Worm (Caenorhabditis elegans) whole organism, mixed stage, embryonic: Measurements from ENCODE around the gene efn-4.

Experiments used
- M03D4.4 ChIP-seq: sonication (generic microtip); optimal IDR thresholded peaks from 2 replicates; lab custom pipeline; 2017; ENCODE audit warnings: mild to moderate bottlenecking, missing genetic modification characterization, missing compliant biosample characterization
- bed-3 ChIP-seq: fragments of 200-800 bp; sonication (Bioruptor generic); optimal IDR thresholded peaks from 3 replicates; lab custom pipeline; 2018; ENCODE audit warnings: mild to moderate bottlenecking, missing genetic modification characterization, moderate library complexity, missing compliant biosample characterization
- blmp-1 ChIP-seq: fragments of 150-350 bp; optimal IDR thresholded peaks from 2 replicates; lab custom pipeline; 2014; ENCODE audit warnings: missing biosample characterization, missing genetic modification characterization
- ceh-39 ChIP-seq: fragments of 150-350 bp; optimal IDR thresholded peaks from 2 replicates; lab custom pipeline; 2014; ENCODE audit warnings: missing biosample characterization, missing genetic modification characterization
- ceh-43 ChIP-seq: fragments of 200-800 bp; sonication (Bioruptor generic); optimal IDR thresholded peaks from 2 replicates; lab custom pipeline; 2018; ENCODE audit warnings: mild to moderate bottlenecking, missing genetic modification characterization, moderate library complexity, missing compliant biosample characterization
- ceh-83 ChIP-seq: fragments of 200-800 bp; sonication (Bioruptor generic); optimal IDR thresholded peaks from 2 replicates; lab custom pipeline; 2018; ENCODE audit warnings: mild to moderate bottlenecking, missing genetic modification characterization, missing compliant biosample characterization
- ces-1 ChIP-seq: fragments of 150-350 bp; optimal IDR thresholded peaks from 2 replicates; lab custom pipeline; 2014; ENCODE audit warnings: missing biosample characterization, missing genetic modification reagents, missing genetic modification characterization
- cnd-1 ChIP-seq: fragments of 200-800 bp; sonication (Bioruptor generic); optimal IDR thresholded peaks from 2 replicates; lab custom pipeline; 2018; ENCODE audit warnings: mild to moderate bottlenecking, missing genetic modification characterization, missing compliant biosample characterization
- drap-1 ChIP-seq: fragments of 200-800 bp; sonication (Bioruptor generic); optimal IDR thresholded peaks from 3 replicates; lab custom pipeline; 2018; ENCODE audit warnings: mild to moderate bottlenecking, missing genetic modification characterization, missing compliant biosample characterization
- elt-1 ChIP-seq: sonication (generic microtip); optimal IDR thresholded peaks from 2 replicates; lab custom pipeline; 2017; ENCODE audit warnings: missing genetic modification characterization, mild to moderate bottlenecking, missing compliant biosample characterization, antibody characterized with exemption, moderate library complexity, borderline replicate concordance; ENCODE audit not compliant: insufficient read depth
- elt-3 ChIP-seq: fragments of 150-350 bp; optimal IDR thresholded peaks from 2 replicates; lab custom pipeline; 2014; ENCODE audit warnings: missing biosample characterization, missing genetic modification characterization
- flh-1 ChIP-seq: fragments of 200-800 bp; sonication (Bioruptor generic); optimal IDR thresholded peaks from 2 replicates; lab custom pipeline; 2018; ENCODE audit warnings: mild to moderate bottlenecking, missing genetic modification characterization, moderate library complexity, missing compliant biosample characterization
- ham-2 ChIP-seq: fragments of 200-800 bp; sonication (Bioruptor generic); optimal IDR thresholded peaks from 2 replicates; lab custom pipeline; 2018; ENCODE audit warnings: mild to moderate bottlenecking, missing genetic modification characterization, missing compliant biosample characterization
- hlh-1 ChIP-seq: fragments of 150-350 bp; optimal IDR thresholded peaks from 2 replicates; lab custom pipeline; 2014; ENCODE audit warnings: missing biosample characterization, missing genetic modification reagents, missing genetic modification characterization
- lin-13 ChIP-seq: fragments of 150-350 bp; optimal IDR thresholded peaks from 2 replicates; lab custom pipeline; 2014; ENCODE audit warnings: missing biosample characterization, missing genetic modification characterization
- lin-32 ChIP-seq: fragments of 200-800 bp; sonication (Bioruptor generic); optimal IDR thresholded peaks from 2 replicates; lab custom pipeline; 2018; ENCODE audit warnings: mild to moderate bottlenecking, missing genetic modification characterization, missing compliant biosample characterization
- lsy-2 ChIP-seq: fragments of 150-350 bp; optimal IDR thresholded peaks from 2 replicates; lab custom pipeline; 2014; ENCODE audit warnings: missing biosample characterization, missing genetic modification characterization
- mab-5 ChIP-seq: fragments of 150-350 bp; optimal IDR thresholded peaks from 2 replicates; lab custom pipeline; 2014; ENCODE audit warnings: missing biosample characterization, missing genetic modification characterization
- mep-1 ChIP-seq: fragments of 150-350 bp; optimal IDR thresholded peaks from 2 replicates; lab custom pipeline; 2017; ENCODE audit warnings: missing biosample characterization, missing genetic modification reagents, missing genetic modification characterization, inconsistent platforms
- mls-2 ChIP-seq: sonication (generic microtip); optimal IDR thresholded peaks from 2 replicates; lab custom pipeline; 2016; ENCODE audit warnings: mild to moderate bottlenecking, missing genetic modification characterization, moderate library complexity, missing compliant biosample characterization
- nhr-12 ChIP-seq: fragments of 150-350 bp; optimal IDR thresholded peaks from 2 replicates; lab custom pipeline; 2014; ENCODE audit warnings: missing biosample characterization, missing genetic modification characterization
- nhr-2 ChIP-seq: fragments of 150-350 bp; optimal IDR thresholded peaks from 2 replicates; lab custom pipeline; 2014; ENCODE audit warnings: missing biosample characterization, missing genetic modification characterization
- nhr-237 ChIP-seq: fragments of 150-350 bp; optimal IDR thresholded peaks from 2 replicates; lab custom pipeline; 2014; ENCODE audit warnings: missing biosample characterization, missing genetic modification characterization
- nhr-28 ChIP-seq: fragments of 150-350 bp; optimal IDR thresholded peaks from 2 replicates; lab custom pipeline; 2014; ENCODE audit warnings: missing biosample characterization, missing genetic modification characterization
- nhr-76 ChIP-seq: sonication (generic microtip); optimal IDR thresholded peaks from 2 replicates; lab custom pipeline; 2017; ENCODE audit warnings: missing biosample characterization, missing genetic modification characterization
- pha-4 ChIP-seq: fragments of 150-350 bp; optimal IDR thresholded peaks from 2 replicates; lab custom pipeline; 2018; ENCODE audit warnings: missing biosample characterization, missing genetic modification reagents, missing genetic modification characterization
- sem-2 ChIP-seq: fragments of 200-800 bp; sonication (Bioruptor generic); optimal IDR thresholded peaks from 2 replicates; lab custom pipeline; 2018; ENCODE audit warnings: mild to moderate bottlenecking, missing genetic modification characterization, missing compliant biosample characterization
- snpc-4 ChIP-seq: fragments of 150-350 bp; optimal IDR thresholded peaks from 2 replicates; lab custom pipeline; 2014; ENCODE audit warnings: missing biosample characterization, missing genetic modification characterization
- sptf-1 ChIP-seq: sonication (generic microtip); optimal IDR thresholded peaks from 2 replicates; lab custom pipeline; 2017; ENCODE audit warnings: mild to moderate bottlenecking, missing genetic modification characterization, moderate library complexity, missing compliant biosample characterization
- tbx-8 ChIP-seq: fragments of 200-800 bp; sonication (Bioruptor generic); optimal IDR thresholded peaks from 2 replicates; lab custom pipeline; 2018; ENCODE audit warnings: mild to moderate bottlenecking, missing genetic modification characterization, moderate library complexity, missing compliant biosample characterization
- unc-120 ChIP-seq: sonication (generic microtip); optimal IDR thresholded peaks from 2 replicates; lab custom pipeline; 2017; ENCODE audit warnings: missing genetic modification characterization, missing compliant biosample characterization; ENCODE audit not compliant: poor library complexity, severe bottlenecking
- unc-39 ChIP-seq: fragments of 150-350 bp; optimal IDR thresholded peaks from 2 replicates; lab custom pipeline; 2014; ENCODE audit warnings: missing biosample characterization, missing genetic modification characterization
- unc-62 ChIP-seq: fragments of 150-350 bp; optimal IDR thresholded peaks from 2 replicates; lab custom pipeline; 2014; ENCODE audit warnings: missing biosample characterization, missing genetic modification reagents, missing genetic modification characterization
- zip-8 ChIP-seq: fragments of 150-350 bp; optimal IDR thresholded peaks from 2 replicates; lab custom pipeline; 2014; ENCODE audit warnings: missing biosample characterization, missing genetic modification characterization
- ztf-11 ChIP-seq: fragments of 150-350 bp; optimal IDR thresholded peaks from 2 replicates; lab custom pipeline; 2014; ENCODE audit warnings: missing biosample characterization, missing genetic modification characterization

The efn-4 gene

ce11 chrIV:558735-559284, at the start of gene efn-4:
efn-4 (plus strand) TSS chrIV:559234.
- TF ChIP-seq ceh-39 (tag; lab: Kevin White, UChicago): no peak
- TF ChIP-seq blmp-1 (tag; lab: Kevin White, UChicago): no peak
- TF ChIP-seq sptf-1 (tag; lab: Kevin White, UChicago): peak; percentile 30
- TF ChIP-seq flh-1 (GFP tag; lab: Kevin White, UChicago): no peak
- TF ChIP-seq nhr-237 (tag; lab: Kevin White, UChicago): no peak
- TF ChIP-seq unc-39 (tag; lab: Kevin White, UChicago): no peak
- no peak for TF ChIP-seq mab-5
- TF ChIP-seq lin-32 (GFP tag; lab: Kevin White, UChicago): no peak
- TF ChIP-seq hlh-1 (tag; lab: Kevin White, UChicago): no peak
- TF ChIP-seq unc-120 (tag; lab: Kevin White, UChicago): peak; percentile 11
- no peak for TF ChIP-seq zip-8
- no peak for TF ChIP-seq drap-1 (GFP tag; lab: Kevin White, UChicago)
- TF ChIP-seq elt-3 (tag; lab: Kevin White, UChicago): no peak
- TF ChIP-seq M03D4.4 (tag; lab: Kevin White, UChicago): peak; percentile 39
- no peak for TF ChIP-seq mls-2
- no peak for TF ChIP-seq nhr-2 (tag; lab: Kevin White, UChicago)
- no peak for TF ChIP-seq tbx-8 (GFP tag; lab: Kevin White, UChicago)
- no peak for TF ChIP-seq mep-1 (tag; lab: Kevin White, UChicago)
- no peak for TF ChIP-seq lin-13 (tag; lab: Kevin White, UChicago)
- TF ChIP-seq ham-2 (GFP tag; lab: Kevin White, UChicago): no peak

ce11 chrIV:519409-519808, 39.6 kb upstream of the efn-4 start, which contains the start of gene pig-1:
pig-1 (minus strand) TSS chrIV:519457.
- TF ChIP-seq drap-1 (GFP tag; lab: Kevin White, UChicago) (no peak), unc-120 (tag; lab: Kevin White, UChicago) (no peak), mls-2 (no peak), ztf-11 (tag; lab: Kevin White, UChicago) (no peak), nhr-28 (no peak), mep-1 (tag; lab: Kevin White, UChicago) (peak; percentile 56), lin-13 (tag; lab: Kevin White, UChicago) (peak; percentile 67), hlh-1 (tag; lab: Kevin White, UChicago) (no peak), blmp-1 (tag; lab: Kevin White, UChicago) (no peak), bed-3 (GFP tag; lab: Kevin White, UChicago) (no peak), nhr-76 (tag; lab: Kevin White, UChicago) (no peak), pha-4 (tag; lab: Kevin White, UChicago) (peak; percentile 49), lin-32 (GFP tag; lab: Kevin White, UChicago) (no peak), sem-2 (GFP tag; lab: Kevin White, UChicago) (no peak), M03D4.4 (tag; lab: Kevin White, UChicago) (no peak), mab-5 (peak; percentile 24), ces-1 (GFP tag; lab: Kevin White, UChicago) (peak; percentile 92), nhr-237 (tag; lab: Kevin White, UChicago) (no peak), cnd-1 (tag; lab: Kevin White, UChicago) (no peak), ceh-83 (GFP tag; lab: Kevin White, UChicago) (no peak), nhr-12 (tag; lab: Kevin White, UChicago) (no peak), sptf-1 (tag; lab: Kevin White, UChicago) (no peak), unc-62 (GFP tag; lab: Kevin White, UChicago) (no peak), elt-1 (tag; lab: Kevin White, UChicago) (no peak), zip-8 (no peak), flh-1 (GFP tag; lab: Kevin White, UChicago) (no peak), ham-2 (GFP tag; lab: Kevin White, UChicago) (no peak), lsy-2 (tag; lab: Kevin White, UChicago) (peak; percentile 47), ceh-39 (tag; lab: Kevin White, UChicago) (peak; percentile 17), ceh-43 (GFP tag; lab: Kevin White, UChicago) (no peak), snpc-4 (tag; lab: Kevin White, UChicago) (no peak), tbx-8 (GFP tag; lab: Kevin White, UChicago) (no peak), nhr-2 (tag; lab: Kevin White, UChicago) (no peak), unc-39 (tag; lab: Kevin White, UChicago) (no peak), elt-3 (tag; lab: Kevin White, UChicago) (no peak)
